Worm (Caenorhabditis elegans): Measurements from ENCODE around the gene srg-32.

DNA sequence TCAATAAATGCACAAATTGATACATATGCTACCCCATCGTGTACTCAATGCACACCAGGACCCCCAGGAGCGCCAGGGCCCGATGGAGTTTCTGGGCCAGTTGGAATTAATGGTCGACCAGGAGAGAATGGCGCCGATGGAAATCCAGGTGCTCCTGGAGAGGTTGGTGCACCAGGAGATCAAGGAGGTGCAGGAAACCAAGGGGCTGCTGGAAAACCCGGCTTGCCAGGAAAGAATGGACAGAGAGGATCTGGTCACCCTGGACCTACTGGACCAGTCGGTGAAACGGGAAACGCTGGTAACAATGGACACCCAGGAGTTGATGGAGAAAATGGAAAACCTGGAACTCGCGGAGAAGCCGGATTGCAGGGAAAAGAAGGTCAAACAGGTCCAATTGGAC, 27.0 kb downstream of the srg-32 start:
- no peak for TF ChIP-seq elt-3 (tag; optimal IDR thresholded peaks at IDR 0.05)
- no peak for TF ChIP-seq sptf-1 (tag; optimal IDR thresholded peaks at IDR 0.05)
- TF ChIP-seq elt-1 (tag; optimal IDR thresholded peaks at IDR 0.05; ENCODE audit: borderline replicate concordance, insufficient read depth), result no peak
- no peak for TF ChIP-seq mab-5 (tag; optimal IDR thresholded peaks at IDR 0.05)
- TF ChIP-seq unc-62 (GFP tag; optimal IDR thresholded peaks at IDR 0.05), result no peak
- TF ChIP-seq nhr-237 (tag; optimal IDR thresholded peaks at IDR 0.05), result no peak
- TF ChIP-seq ham-2 (GFP tag; optimal IDR thresholded peaks at IDR 0.05), result no peak
- TF ChIP-seq nhr-28 (tag; optimal IDR thresholded peaks at IDR 0.05), result no peak
